Worm (Caenorhabditis elegans) whole organism, L3 larva: ENCODE data around the gene Y47D7A.7.
A peak's percentile ranks its signal among the peaks of the same experiment; 100 is the strongest.

ENCODE experiments used
- R02D3.7 ChIP-seq: fragments of 150-350 bp; optimal IDR thresholded peaks from 2 replicates; lab custom pipeline; 2014; ENCODE audit warnings: missing biosample characterization, missing genetic modification characterization
- ZK546.5 ChIP-seq: sonication (generic microtip); optimal IDR thresholded peaks from 2 replicates; lab custom pipeline; 2017; ENCODE audit warnings: missing biosample characterization, missing genetic modification characterization
- ama-1 ChIP-seq: fragments of 150-350 bp; optimal IDR thresholded peaks from 2 replicates; lab custom pipeline; 2018
- ceh-16 ChIP-seq: sonication (generic microtip); optimal IDR thresholded peaks from 2 replicates; lab custom pipeline; 2017; ENCODE audit warnings: missing biosample characterization, missing genetic modification characterization
- daf-12 ChIP-seq: fragments of 150-350 bp; optimal IDR thresholded peaks from 2 replicates; lab custom pipeline; 2014; ENCODE audit warnings: missing biosample characterization, missing genetic modification reagents, missing genetic modification characterization
- egl-27 ChIP-seq: sonication (generic microtip); optimal IDR thresholded peaks from 4 replicates; lab custom pipeline; 2017; ENCODE audit warnings: missing biosample characterization, missing genetic modification reagents, missing genetic modification characterization
- egl-5 ChIP-seq: fragments of 150-350 bp; optimal IDR thresholded peaks from 2 replicates; lab custom pipeline; 2017; ENCODE audit warnings: missing biosample characterization, missing genetic modification reagents, missing genetic modification characterization, inconsistent platforms
- elt-1 ChIP-seq: fragments of 150-350 bp; optimal IDR thresholded peaks from 2 replicates; lab custom pipeline; 2014; ENCODE audit warnings: missing biosample characterization, missing genetic modification characterization
- elt-2 ChIP-seq: sonication (generic microtip); optimal IDR thresholded peaks from 2 replicates; lab custom pipeline; 2016; ENCODE audit warnings: missing genetic modification reagents, mild to moderate bottlenecking, missing genetic modification characterization, missing compliant biosample characterization
- elt-3 ChIP-seq, 3 experiments: fragments of 150-350 bp in 1 of 3; sonication (generic microtip) in 2 of 3; optimal IDR thresholded peaks; 2 replicates in 2 of 3; 4 replicates in 1 of 3; lab custom pipeline; 2014 to 2017; ENCODE audit warnings: missing biosample characterization in 3 of 3, missing genetic modification characterization in 3 of 3
- fkh-10 ChIP-seq: sonication (generic microtip); optimal IDR thresholded peaks from 2 replicates; lab custom pipeline; 2017; ENCODE audit warnings: missing biosample characterization, missing genetic modification reagents, missing genetic modification characterization
- fkh-2 ChIP-seq: fragments of 150-350 bp; optimal IDR thresholded peaks from 2 replicates; lab custom pipeline; 2014; ENCODE audit warnings: missing biosample characterization, missing genetic modification reagents, missing genetic modification characterization
- fos-1 ChIP-seq: fragments of 150-350 bp; optimal IDR thresholded peaks from 2 replicates; lab custom pipeline; 2014; ENCODE audit warnings: missing biosample characterization, missing genetic modification characterization
- hmg-11 ChIP-seq: sonication (generic microtip); optimal IDR thresholded peaks from 2 replicates; lab custom pipeline; 2016; ENCODE audit warnings: missing genetic modification characterization, missing compliant biosample characterization
- jun-1 ChIP-seq: fragments of 150-350 bp; optimal IDR thresholded peaks from 2 replicates; lab custom pipeline; 2014; ENCODE audit warnings: missing biosample characterization, missing genetic modification reagents, missing genetic modification characterization
- lin-15B ChIP-seq: fragments of 150-350 bp; optimal IDR thresholded peaks from 2 replicates; lab custom pipeline; 2014; ENCODE audit warnings: missing biosample characterization, missing genetic modification characterization
- lin-39 ChIP-seq: fragments of 150-350 bp; optimal IDR thresholded peaks from 2 replicates; lab custom pipeline; 2018; ENCODE audit warnings: missing biosample characterization, missing genetic modification reagents, missing genetic modification characterization
- lsy-12 ChIP-seq: sonication (generic microtip); optimal IDR thresholded peaks from 2 replicates; lab custom pipeline; 2016; ENCODE audit warnings: mild to moderate bottlenecking, missing genetic modification characterization, missing compliant biosample characterization
- mdl-1 ChIP-seq: fragments of 150-350 bp; optimal IDR thresholded peaks from 2 replicates; lab custom pipeline; 2014; ENCODE audit warnings: missing biosample characterization, missing genetic modification characterization
- mml-1 ChIP-seq: fragments of 150-350 bp; sonication (generic microtip); optimal IDR thresholded peaks from 3 replicates; lab custom pipeline; 2014; ENCODE audit warnings: missing biosample characterization, missing genetic modification characterization
- nfya-1 ChIP-seq: sonication (generic microtip); optimal IDR thresholded peaks from 2 replicates; lab custom pipeline; 2017; ENCODE audit warnings: missing genetic modification characterization, mild to moderate bottlenecking, missing compliant biosample characterization, antibody characterized with exemption, moderate library complexity; ENCODE audit not compliant: insufficient read depth
- nhr-11 ChIP-seq: fragments of 150-350 bp; optimal IDR thresholded peaks from 2 replicates; lab custom pipeline; 2014; ENCODE audit warnings: missing biosample characterization, missing genetic modification characterization
- nhr-12 ChIP-seq: fragments of 150-350 bp; optimal IDR thresholded peaks from 2 replicates; lab custom pipeline; 2014; ENCODE audit warnings: missing biosample characterization, missing genetic modification characterization
- nhr-23 ChIP-seq: fragments of 150-350 bp; optimal IDR thresholded peaks from 2 replicates; lab custom pipeline; 2014; ENCODE audit warnings: missing biosample characterization, missing genetic modification reagents, missing genetic modification characterization
- nhr-237 ChIP-seq: fragments of 150-350 bp; optimal IDR thresholded peaks from 2 replicates; lab custom pipeline; 2014; ENCODE audit warnings: missing biosample characterization, missing genetic modification characterization
- nhr-25 ChIP-seq: sonication (generic microtip); optimal IDR thresholded peaks from 2 replicates; lab custom pipeline; 2017; ENCODE audit warnings: missing biosample characterization, missing genetic modification characterization
- nhr-67 ChIP-seq: fragments of 150-350 bp; optimal IDR thresholded peaks from 2 replicates; lab custom pipeline; 2014; ENCODE audit warnings: missing biosample characterization, missing genetic modification characterization
- nhr-76 ChIP-seq: fragments of 150-350 bp; sonication (generic microtip); optimal IDR thresholded peaks from 5 replicates; lab custom pipeline; 2014; ENCODE audit warnings: missing biosample characterization, missing genetic modification characterization
- nhr-77 ChIP-seq: fragments of 150-350 bp; optimal IDR thresholded peaks from 2 replicates; lab custom pipeline; 2014; ENCODE audit warnings: missing biosample characterization, missing genetic modification characterization
- pha-4 ChIP-seq: fragments of 150-350 bp; optimal IDR thresholded peaks from 2 replicates; lab custom pipeline; 2014; ENCODE audit warnings: missing biosample characterization, missing genetic modification reagents, missing genetic modification characterization
- sea-2 ChIP-seq: fragments of 150-350 bp; sonication (generic microtip); optimal IDR thresholded peaks from 4 replicates; lab custom pipeline; 2014; ENCODE audit warnings: missing biosample characterization, missing genetic modification reagents, missing genetic modification characterization
- skn-1 ChIP-seq: fragments of 150-350 bp; optimal IDR thresholded peaks from 2 replicates; lab custom pipeline; 2014; ENCODE audit warnings: missing biosample characterization, missing genetic modification characterization
- snpc-4 ChIP-seq: fragments of 150-350 bp; optimal IDR thresholded peaks from 2 replicates; lab custom pipeline; 2014; ENCODE audit warnings: missing biosample characterization, missing genetic modification characterization
- unc-39 ChIP-seq: sonication (generic microtip); optimal IDR thresholded peaks from 4 replicates; lab custom pipeline; 2017; ENCODE audit warnings: missing biosample characterization, missing genetic modification characterization
- unc-62 ChIP-seq: fragments of 150-350 bp; sonication (generic microtip); optimal IDR thresholded peaks from 4 replicates; lab custom pipeline; 2014; ENCODE audit warnings: missing biosample characterization, missing genetic modification reagents, missing genetic modification characterization
- zag-1 ChIP-seq: fragments of 150-350 bp; optimal IDR thresholded peaks from 2 replicates; lab custom pipeline; 2014; ENCODE audit warnings: missing biosample characterization, missing genetic modification characterization
- ztf-11 ChIP-seq: fragments of 150-350 bp; optimal IDR thresholded peaks from 2 replicates; lab custom pipeline; 2014; ENCODE audit warnings: missing biosample characterization, missing genetic modification characterization
- ztf-4 ChIP-seq: fragments of 150-350 bp; optimal IDR thresholded peaks from 2 replicates; lab custom pipeline; 2014; ENCODE audit warnings: missing biosample characterization, missing genetic modification characterization

Y47D7A.7 gene

ce11 chrV:4374625-4375024, 45.0 kb downstream of the Y47D7A.7 start, which contains the start of gene neg-1:
Gene neg-1 (minus strand): TSS chrV:4374874.
- TF ChIP-seq nhr-25 = no peak
- no peak for TF ChIP-seq egl-27 (tag; lab: Kevin White, UChicago)
- TF ChIP-seq ZK546.5 (tag; lab: Kevin White, UChicago) = no peak
- TF ChIP-seq unc-39 (tag; lab: Kevin White, UChicago) = no peak
- TF ChIP-seq nhr-23 (tag; lab: Kevin White, UChicago) = no peak
- TF ChIP-seq ztf-4 (tag; lab: Kevin White, UChicago) = no peak
- no peak for TF ChIP-seq elt-2
- no peak for TF ChIP-seq sea-2 (GFP tag; lab: Kevin White, UChicago)
- no peak for TF ChIP-seq nhr-77
- TF ChIP-seq lin-39 (tag; lab: Kevin White, UChicago) = no peak
- TF ChIP-seq R02D3.7 (tag; lab: Kevin White, UChicago) = no peak
- TF ChIP-seq nhr-67 = no peak
- TF ChIP-seq lin-15B (tag; lab: Kevin White, UChicago) = no peak
- no peak for TF ChIP-seq nhr-76 (tag; lab: Kevin White, UChicago)

DNA sequence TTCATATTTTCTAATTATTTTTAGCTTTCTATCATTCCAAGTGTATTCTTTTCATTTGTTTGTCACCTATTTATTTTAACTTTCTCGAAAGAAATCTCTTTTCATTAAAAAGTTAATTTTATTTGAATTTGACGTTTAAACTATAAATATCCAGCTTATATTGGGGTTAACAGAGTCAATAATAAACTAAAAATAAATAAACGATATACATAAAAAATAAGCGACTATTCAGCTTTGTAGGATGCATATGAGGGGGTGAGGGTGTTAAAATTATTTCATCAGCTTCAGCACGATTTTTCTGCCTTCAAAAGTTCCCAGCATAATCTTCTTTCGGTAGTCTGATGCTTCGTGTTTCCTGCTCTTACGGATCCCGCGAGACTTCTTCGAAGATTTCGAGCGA, 46.0 kb downstream of the Y47D7A.7 start:
- no peak for TF ChIP-seq R02D3.7 (tag; lab: Kevin White, UChicago)
- TF ChIP-seq jun-1 (tag; lab: Kevin White, UChicago) = no peak
- no peak for TF ChIP-seq ceh-16 (tag; lab: Kevin White, UChicago)
- TF ChIP-seq fos-1 (tag; lab: Kevin White, UChicago) = no peak
- TF ChIP-seq elt-2 = no peak
- no peak for TF ChIP-seq nhr-12
- TF ChIP-seq ztf-4 (tag; lab: Kevin White, UChicago) = no peak
- no peak for TF ChIP-seq ztf-11 (tag; lab: Kevin White, UChicago)
- no peak for TF ChIP-seq unc-62
- no peak for TF ChIP-seq skn-1
- no peak for TF ChIP-seq lsy-12 (tag; lab: Kevin White, UChicago)
- no peak for TF ChIP-seq fkh-2 (tag; lab: Kevin White, UChicago)
- TF ChIP-seq snpc-4 (tag; lab: Kevin White, UChicago) = no peak
- TF ChIP-seq egl-27 (tag; lab: Kevin White, UChicago) = no peak
- TF ChIP-seq nhr-237 (tag; lab: Kevin White, UChicago) = no peak
- no peak for TF ChIP-seq ZK546.5 (tag; lab: Kevin White, UChicago)
- no peak for TF ChIP-seq nhr-77
- TF ChIP-seq daf-12 (tag; lab: Kevin White, UChicago) = no peak

ce11 chrV:4372986-4373385, 46.7 kb downstream of the Y47D7A.7 start:
- TF ChIP-seq ztf-4 (tag; lab: Kevin White, UChicago) (no peak), nhr-77 (no peak), lin-15B (tag; lab: Kevin White, UChicago) (no peak), mml-1 (no peak), mdl-1 (tag; lab: Kevin White, UChicago) (no peak), ztf-11 (tag; lab: Kevin White, UChicago) (no peak), nfya-1 (no peak), ama-1 (lab: Kevin White, UChicago) (no peak)

DNA sequence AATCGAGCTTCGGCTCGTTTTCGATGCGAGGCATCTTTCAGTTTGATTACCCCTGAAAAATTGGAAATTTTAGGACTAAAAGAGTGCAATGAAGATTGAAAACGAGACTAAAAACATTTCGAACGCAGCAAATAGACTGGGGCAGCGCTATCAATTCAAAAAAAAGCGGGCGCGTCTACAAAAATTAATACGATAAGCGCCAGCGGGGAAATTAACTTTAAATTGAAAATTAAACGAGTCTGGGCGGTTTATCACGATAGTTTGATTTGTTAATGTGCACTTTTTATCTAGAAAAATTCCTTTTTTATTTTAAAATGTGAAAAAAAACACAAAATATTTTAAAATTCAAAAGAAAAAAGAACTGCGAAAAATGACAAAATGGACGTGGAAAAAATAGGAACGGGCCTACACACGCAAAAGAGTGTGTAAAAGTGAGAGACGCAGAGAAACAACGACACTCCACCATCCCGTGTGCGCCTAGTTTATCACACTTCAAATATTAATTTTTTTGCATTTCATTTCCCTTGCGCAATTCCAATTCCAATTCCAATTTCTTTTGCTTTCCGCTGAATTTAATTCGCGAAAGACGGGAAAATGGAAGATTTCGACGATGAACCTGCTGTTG, 48.2 kb downstream of the Y47D7A.7 start, which contains the start of the genes gmpr-1 and fipp-1:
TSS of gene gmpr-1 (minus strand) at position 75 of the 625 bp plus-strand sequence.
TSS of gene fipp-1 (plus strand) at position 499 of the 625 bp plus-strand sequence.
- TF ChIP-seq nfya-1 (peak; percentile 64), hmg-11 (tag; lab: Kevin White, UChicago) (peak; percentile 62), nhr-23 (tag; lab: Kevin White, UChicago) (peak; percentile 69), elt-2 (peak; percentile 74), pha-4 (tag; lab: Kevin White, UChicago) (peak; percentile 48), jun-1 (tag; lab: Kevin White, UChicago) (peak; percentile 24), R02D3.7 (tag; lab: Kevin White, UChicago) (no peak), lin-15B (tag; lab: Kevin White, UChicago) (peak; percentile 61), egl-5 (tag; lab: Kevin White, UChicago) (no peak), lin-39 (tag; lab: Kevin White, UChicago) (peak; percentile 16)

DNA sequence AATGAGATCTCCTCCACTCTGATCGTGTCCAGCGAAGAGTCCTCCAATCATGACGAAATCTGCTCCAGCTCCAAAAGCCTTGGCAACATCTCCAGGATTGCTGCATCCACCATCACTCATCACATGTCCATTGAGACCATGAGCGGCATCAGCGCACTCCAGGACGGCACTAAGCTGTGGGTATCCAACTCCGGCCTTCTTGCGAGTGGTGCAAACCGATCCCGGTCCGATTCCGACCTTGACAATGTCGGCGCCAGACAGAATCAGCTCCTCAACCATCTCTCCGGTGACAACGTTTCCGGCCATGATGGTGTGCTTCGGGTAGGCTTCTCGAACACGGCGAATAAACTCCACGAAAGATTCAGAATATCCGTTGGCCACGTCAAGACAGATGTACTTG, 49.2 kb downstream of the Y47D7A.7 start:
- TF ChIP-seq egl-27 (tag; lab: Kevin White, UChicago) (no peak), fos-1 (tag; lab: Kevin White, UChicago) (no peak), mml-1 (no peak), lin-15B (tag; lab: Kevin White, UChicago) (no peak), ZK546.5 (tag; lab: Kevin White, UChicago) (no peak), hmg-11 (tag; lab: Kevin White, UChicago) (no peak), elt-3 (tag; optimal IDR thresholded peaks at IDR 0.05; lab: Kevin White, UChicago) (no peak), elt-1 (tag; lab: Kevin White, UChicago) (no peak), lin-39 (tag; lab: Kevin White, UChicago) (no peak), nhr-23 (tag; lab: Kevin White, UChicago) (no peak), pha-4 (tag; lab: Kevin White, UChicago) (no peak), elt-2 (no peak), zag-1 (tag; lab: Kevin White, UChicago) (no peak), nhr-237 (tag; lab: Kevin White, UChicago) (no peak), nhr-11 (tag; lab: Kevin White, UChicago) (no peak), jun-1 (tag; lab: Kevin White, UChicago) (no peak), skn-1 (no peak), fkh-10 (GFP tag; lab: Kevin White, UChicago) (no peak), snpc-4 (tag; lab: Kevin White, UChicago) (no peak), unc-39 (tag; lab: Kevin White, UChicago) (no peak)
